Worm (Caenorhabditis elegans): ENCODE measurements around the gene set-13.

set-13 gene

DNA sequence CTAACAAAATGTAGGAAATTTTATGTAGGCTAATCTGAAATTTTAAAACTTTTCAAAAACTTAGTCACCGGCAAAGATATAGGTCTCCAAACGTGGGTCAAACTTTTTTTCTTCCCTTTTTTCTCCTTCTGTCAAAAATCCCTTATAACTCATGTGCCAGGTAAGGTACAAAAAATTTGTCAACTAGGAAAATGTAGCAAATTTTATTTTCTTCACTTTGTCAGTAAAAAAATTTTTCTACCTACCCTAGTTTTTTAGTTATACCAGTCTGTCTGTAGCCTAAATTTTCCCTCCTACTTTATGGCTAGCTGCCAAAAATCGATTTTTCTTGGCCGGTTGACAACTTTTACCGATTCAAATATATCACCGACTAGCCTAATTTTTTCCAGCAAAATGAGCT, at the start of gene set-13:
Gene set-13, plus strand, starts transcription at position 301 of the 400 bp plus-strand sequence.
- TF ChIP-seq mep-1 (tag; optimal IDR thresholded peaks at IDR 0.05) = no peak
- no peak for TF ChIP-seq nhr-28 (tag; optimal IDR thresholded peaks at IDR 0.05)
- TF ChIP-seq tbx-8 (GFP tag; optimal IDR thresholded peaks at IDR 0.05) = no peak
- no peak for TF ChIP-seq elt-1 (tag; optimal IDR thresholded peaks at IDR 0.05; ENCODE audit: borderline replicate concordance, insufficient read depth)
- TF ChIP-seq unc-120 (tag; optimal IDR thresholded peaks at IDR 0.05; ENCODE audit: poor library complexity, severe bottlenecking) = no peak
- no peak for TF ChIP-seq cnd-1 (tag; optimal IDR thresholded peaks at IDR 0.05)
- no peak for TF ChIP-seq flh-1 (GFP tag; optimal IDR thresholded peaks at IDR 0.05)
- TF ChIP-seq nhr-12 (tag; optimal IDR thresholded peaks at IDR 0.05) = no peak
- no peak for TF ChIP-seq lin-13 (tag; optimal IDR thresholded peaks at IDR 0.05)
- TF ChIP-seq ces-1 (GFP tag; optimal IDR thresholded peaks at IDR 0.05) = no peak

DNA sequence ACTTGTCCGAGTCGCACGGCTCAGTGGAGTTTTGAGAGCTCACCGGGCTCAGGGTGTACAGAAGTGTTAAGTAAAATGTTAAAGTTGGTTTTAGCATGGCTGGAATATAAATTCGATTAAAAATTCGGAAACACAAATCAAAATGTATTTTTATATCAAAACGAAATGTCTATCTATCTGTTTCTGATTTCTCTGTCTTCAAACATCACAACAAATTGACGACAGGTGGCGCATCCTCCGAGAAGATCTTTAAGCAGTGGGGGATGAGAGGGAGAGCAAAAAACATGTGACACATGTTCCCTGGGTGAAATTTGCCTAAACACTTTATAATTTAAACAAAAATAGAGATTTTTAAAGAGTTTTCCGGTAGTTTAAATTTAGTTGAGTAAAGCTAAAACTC, 47.8 kb upstream of the set-13 start, which contains the start of gene F08D12.7:
Gene F08D12.7, minus strand, starts transcription at position 101 of the 400 bp plus-strand sequence.
- peak; percentile 88 for TF ChIP-seq hlh-1 (tag; optimal IDR thresholded peaks at IDR 0.05)
- no peak for TF ChIP-seq ztf-11 (tag; optimal IDR thresholded peaks at IDR 0.05)
- no peak for TF ChIP-seq mls-2 (tag; optimal IDR thresholded peaks at IDR 0.05)

ce11 chrII:2770788-2771187, 46.0 kb upstream of the set-13 start, which contains the start of gene fbxb-105:
fbxb-105 (minus strand) TSS chrII:2770888.
- TF ChIP-seq cnd-1 (tag; optimal IDR thresholded peaks at IDR 0.05) (peak; percentile 59), ceh-39 (tag; optimal IDR thresholded peaks at IDR 0.05) (peak; percentile 38), unc-120 (tag; optimal IDR thresholded peaks at IDR 0.05; ENCODE audit: poor library complexity, severe bottlenecking) (no peak), lin-13 (tag; optimal IDR thresholded peaks at IDR 0.05) (no peak), lin-32 (GFP tag; optimal IDR thresholded peaks at IDR 0.05) (no peak), nhr-2 (tag; optimal IDR thresholded peaks at IDR 0.05) (no peak)

DNA sequence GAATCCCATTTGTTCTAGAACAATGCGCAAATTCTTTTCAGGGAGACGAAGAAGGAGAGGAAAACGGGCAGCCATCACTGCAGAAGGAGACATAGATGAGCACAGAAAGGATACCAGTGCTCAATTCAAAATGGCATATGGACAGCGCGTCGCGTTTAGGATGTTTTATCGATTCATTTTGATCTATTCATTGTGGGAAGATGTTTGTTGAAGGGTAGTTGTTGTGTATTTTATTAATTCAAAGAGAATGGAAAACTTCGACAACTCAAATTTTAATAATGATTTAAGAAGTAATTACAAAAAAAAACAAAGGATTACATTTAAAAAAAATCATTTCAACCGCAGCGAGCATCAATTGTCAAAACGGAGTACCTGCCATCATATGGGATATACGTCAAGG, 44.6 kb upstream of the set-13 start, which contains the start of gene sdz-10:
Gene sdz-10, minus strand, starts transcription at position 101 of the 400 bp plus-strand sequence.
- peak; percentile 18 for TF ChIP-seq ceh-39 (tag; optimal IDR thresholded peaks at IDR 0.05)
- TF ChIP-seq zip-8 (tag; optimal IDR thresholded peaks at IDR 0.05) = no peak
- no peak for TF ChIP-seq mep-1 (tag; optimal IDR thresholded peaks at IDR 0.05)
- TF ChIP-seq sem-2 (GFP tag; optimal IDR thresholded peaks at IDR 0.05) = no peak
- no peak for TF ChIP-seq drap-1 (GFP tag; optimal IDR thresholded peaks at IDR 0.05)
- TF ChIP-seq ztf-11 (tag; optimal IDR thresholded peaks at IDR 0.05) = no peak

ce11 chrII:2773534-2773933, 43.2 kb upstream of the set-13 start, which contains the start of gene sdz-9:
sdz-9 (minus strand) TSS chrII:2773634.
- TF ChIP-seq ces-1 (GFP tag; optimal IDR thresholded peaks at IDR 0.05) = no peak

DNA sequence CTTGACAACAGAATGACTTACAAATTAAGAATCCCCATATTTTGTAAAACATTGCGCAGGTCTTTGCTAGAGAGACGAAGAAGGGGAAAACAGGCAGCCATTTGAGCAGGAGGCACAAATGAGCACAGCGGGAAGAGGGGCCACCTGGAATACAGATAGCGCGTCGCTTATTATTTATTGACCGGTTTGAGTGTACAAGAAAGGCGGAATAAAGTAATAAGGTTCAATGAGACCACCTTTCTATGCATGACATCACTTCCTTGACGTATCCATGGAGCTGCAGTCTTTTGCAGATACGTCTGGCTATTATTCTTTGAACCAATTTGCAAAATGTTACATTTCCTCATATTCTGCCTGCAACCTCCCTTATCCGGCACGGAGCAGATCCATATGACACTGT, 41.9 kb upstream of the set-13 start, which contains the start of gene fbxb-111:
Gene fbxb-111, minus strand, starts transcription at position 101 of the 400 bp plus-strand sequence.
- TF ChIP-seq drap-1 (GFP tag; optimal IDR thresholded peaks at IDR 0.05) (no peak), ceh-43 (GFP tag; optimal IDR thresholded peaks at IDR 0.05) (no peak), sptf-1 (tag; optimal IDR thresholded peaks at IDR 0.05) (no peak), ceh-83 (GFP tag; optimal IDR thresholded peaks at IDR 0.05) (no peak)

DNA sequence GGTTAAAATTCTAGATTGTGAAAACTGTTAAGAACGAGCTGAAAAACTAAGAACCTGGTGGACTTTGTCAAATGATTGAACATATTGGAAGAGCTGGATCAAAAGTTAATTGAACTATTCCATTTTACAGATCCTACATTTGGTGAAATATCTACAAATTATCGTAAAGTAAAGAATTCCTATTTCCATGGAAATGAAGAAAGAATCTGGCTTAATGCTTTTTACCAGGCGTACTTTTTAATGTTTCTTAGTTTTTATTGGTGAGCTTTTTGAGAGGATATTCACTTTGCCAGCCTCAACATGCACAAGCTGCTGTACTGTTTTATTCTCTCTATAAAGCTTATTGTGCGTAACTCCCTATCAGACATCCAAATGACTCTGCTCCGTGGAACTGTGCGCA, 38.9 kb upstream of the set-13 start, which contains the start of gene F08D12.4:
Gene F08D12.4, plus strand, starts transcription at position 301 of the 400 bp plus-strand sequence.
- TF ChIP-seq ztf-11 (tag; optimal IDR thresholded peaks at IDR 0.05) (no peak), nhr-12 (tag; optimal IDR thresholded peaks at IDR 0.05) (no peak), pha-4 (tag; optimal IDR thresholded peaks at IDR 0.05) (no peak)

- TF ChIP-seq mls-2 (tag; optimal IDR thresholded peaks at IDR 0.05) (no peak), nhr-76 (tag; optimal IDR thresholded peaks at IDR 0.05) (no peak), flh-1 (GFP tag; optimal IDR thresholded peaks at IDR 0.05) (no peak), bed-3 (GFP tag; optimal IDR thresholded peaks at IDR 0.05) (no peak), sptf-1 (tag; optimal IDR thresholded peaks at IDR 0.05) (no peak), ztf-11 (tag; optimal IDR thresholded peaks at IDR 0.05) (no peak), hlh-1 (tag; optimal IDR thresholded peaks at IDR 0.05) (no peak), cnd-1 (tag; optimal IDR thresholded peaks at IDR 0.05) (no peak), drap-1 (GFP tag; optimal IDR thresholded peaks at IDR 0.05) (no peak), unc-120 (tag; optimal IDR thresholded peaks at IDR 0.05; ENCODE audit: poor library complexity, severe bottlenecking) (no peak)
These were observed 37.5 kb upstream of the set-13 start, which contains the start of gene F08D12.3 for ce11 chrII:2779253-2779652. F08D12.3 (plus strand) TSS chrII:2779553.

Measured in whole organism, mixed stage, embryonic.